Fruit fly (Drosophila melanogaster) whole organism, wandering third instar larva: ENCODE data around the gene TwdlJ.

Source experiments
- Abd-B ChIP-seq: fragments of >200 bp; optimal IDR thresholded peaks from 2 replicates; lab custom pipeline; 2017; ENCODE audit warnings: missing biosample characterization, missing genetic modification characterization
- CG32264 ChIP-seq: fragments of 200-800 bp; sonication (Bioruptor generic); optimal IDR thresholded peaks from 2 replicates; lab custom pipeline; 2016; ENCODE audit warnings: missing biosample characterization, missing genetic modification characterization
- CG9705 ChIP-seq: fragments of 200-800 bp; sonication (Bioruptor generic); optimal IDR thresholded peaks from 2 replicates; lab custom pipeline; 2018; ENCODE audit warnings: missing biosample characterization, mild to moderate bottlenecking, missing genetic modification characterization
- Dfd ChIP-seq: fragments of >200 bp; optimal IDR thresholded peaks from 2 replicates; lab custom pipeline; 2017; ENCODE audit warnings: missing biosample characterization, missing genetic modification characterization
- Dif ChIP-seq: fragments of 200-275, 200-300 bp; sonication (Bioruptor generic); optimal IDR thresholded peaks from 2 replicates; lab custom pipeline; 2018; ENCODE audit warnings: missing biosample characterization, missing genetic modification characterization; ENCODE audit not compliant: partially characterized antibody
- GATAd ChIP-seq: sonication (Bioruptor generic); optimal IDR thresholded peaks from 2 replicates; lab custom pipeline; 2016; ENCODE audit warnings: missing biosample characterization, missing genetic modification characterization
- HLH106 ChIP-seq: fragments of 200-800 bp; optimal IDR thresholded peaks from 3 replicates; lab custom pipeline; 2019; ENCODE audit warnings: missing biosample characterization, mild to moderate bottlenecking, missing genetic modification characterization, moderate library complexity
- Hnf4 ChIP-seq: fragments of 200-800 bp; sonication (Bioruptor generic); optimal IDR thresholded peaks from 2 replicates; lab custom pipeline; 2016; ENCODE audit warnings: missing biosample characterization, mild to moderate bottlenecking, missing genetic modification characterization
- Hr78 ChIP-seq: fragments of >200 bp; optimal IDR thresholded peaks from 2 replicates; lab custom pipeline; 2017; ENCODE audit warnings: missing biosample characterization, missing genetic modification characterization
- Hr83 ChIP-seq: fragments of 200-300 bp; sonication (Bioruptor generic); optimal IDR thresholded peaks from 2 replicates; lab custom pipeline; 2016; ENCODE audit warnings: missing biosample characterization, mild to moderate bottlenecking, missing genetic modification characterization, moderate library complexity; ENCODE audit not compliant: poor library complexity, severe bottlenecking
- Jra ChIP-seq: sonication (Bioruptor generic); optimal IDR thresholded peaks from 2 replicates; lab custom pipeline; 2016; ENCODE audit warnings: missing biosample characterization, missing genetic modification characterization
- Mio ChIP-seq: sonication (Bioruptor generic); optimal IDR thresholded peaks from 2 replicates; lab custom pipeline; 2016; ENCODE audit warnings: missing biosample characterization, missing genetic modification characterization
- Myc ChIP-seq: fragments of >200 bp; optimal IDR thresholded peaks from 2 replicates; lab custom pipeline; 2017
- N ChIP-seq: fragments of >200 bp; optimal IDR thresholded peaks from 2 replicates; lab custom pipeline; 2018; ENCODE audit warnings: missing biosample characterization, missing external identifiers, missing genetic modification characterization
- OdsH ChIP-seq: fragments of 200-800 bp; sonication (Bioruptor generic); optimal IDR thresholded peaks from 2 replicates; lab custom pipeline; 2016; ENCODE audit warnings: missing biosample characterization, mild to moderate bottlenecking, missing genetic modification characterization
- Rel ChIP-seq, 2 experiments: fragments of 200-800 bp; sonication (Bioruptor generic) in 1 of 2; optimal IDR thresholded peaks; 2 replicates in 1 of 2; 3 replicates in 1 of 2; lab custom pipeline; 2016 to 2019; ENCODE audit warnings: mild to moderate bottlenecking in 2 of 2, missing biosample characterization in 2 of 2, missing genetic modification characterization in 2 of 2, moderate library complexity in 1 of 2
- Sp1 ChIP-seq: fragments of 200-800 bp; sonication (Bioruptor generic); optimal IDR thresholded peaks from 3 replicates; lab custom pipeline; 2019; ENCODE audit warnings: missing biosample characterization, mild to moderate bottlenecking, missing genetic modification characterization, moderate library complexity
- Vsx2 ChIP-seq: fragments of 200-300, 225-300 bp; sonication (Bioruptor generic); optimal IDR thresholded peaks from 2 replicates; lab custom pipeline; 2018; ENCODE audit warnings: missing biosample characterization, missing genetic modification characterization; ENCODE audit not compliant: partially characterized antibody
- br ChIP-seq: fragments of 200-800 bp; sonication (Bioruptor generic); optimal IDR thresholded peaks from 2 replicates; lab custom pipeline; 2016; ENCODE audit warnings: missing biosample characterization, missing genetic modification characterization
- brk ChIP-seq: fragments of 200-800 bp; sonication (Bioruptor generic); optimal IDR thresholded peaks from 2 replicates; lab custom pipeline; 2016; ENCODE audit warnings: missing biosample characterization, mild to moderate bottlenecking, missing genetic modification characterization
- dl ChIP-seq, 2 experiments: fragments of 175-275, 200-275 bp in 1 of 2; fragments of 200-275 bp in 1 of 2; sonication (Bioruptor generic); optimal IDR thresholded peaks; lab custom pipeline; 2018; ENCODE audit warnings: mild to moderate bottlenecking in 2 of 2, missing biosample characterization in 2 of 2, missing genetic modification characterization in 2 of 2, moderate library complexity in 2 of 2; ENCODE audit not compliant: partially characterized antibody in 2 of 2, insufficient read depth in 1 of 2
- dmrt93B ChIP-seq: fragments of 200-800 bp; sonication (Bioruptor generic); optimal IDR thresholded peaks from 2 replicates; lab custom pipeline; 2018; ENCODE audit warnings: missing biosample characterization, mild to moderate bottlenecking, missing genetic modification characterization
- dsf ChIP-seq: sonication (Bioruptor generic); optimal IDR thresholded peaks from 2 replicates; lab custom pipeline; 2016; ENCODE audit warnings: missing biosample characterization, missing genetic modification characterization, borderline replicate concordance
- ey ChIP-seq: fragments of 200-800 bp; sonication (Bioruptor generic); optimal IDR thresholded peaks from 2 replicates; lab custom pipeline; 2016; ENCODE audit warnings: missing biosample characterization, missing genetic modification characterization
- foxo ChIP-seq, 2 experiments: fragments of 200-800 bp; sonication (Bioruptor generic); optimal IDR thresholded peaks; 2 replicates in 1 of 2; 3 replicates in 1 of 2; lab custom pipeline; 2016 to 2017; ENCODE audit warnings: missing biosample characterization in 2 of 2, missing genetic modification characterization in 2 of 2
- fru ChIP-seq: fragments of 200-800 bp; sonication (Bioruptor generic); optimal IDR thresholded peaks from 3 replicates; lab custom pipeline; 2016; ENCODE audit warnings: missing biosample characterization, mild to moderate bottlenecking, missing genetic modification characterization
- h ChIP-seq: fragments of 200-800 bp; sonication (Bioruptor generic); optimal IDR thresholded peaks from 3 replicates; lab custom pipeline; 2016; ENCODE audit warnings: missing biosample characterization, mild to moderate bottlenecking, missing genetic modification characterization
- jim ChIP-seq: fragments of 175-275, 200-325 bp; sonication (Bioruptor generic); optimal IDR thresholded peaks from 2 replicates; lab custom pipeline; 2016; ENCODE audit warnings: missing biosample characterization, mild to moderate bottlenecking, missing genetic modification characterization
- lola ChIP-seq: fragments of >200 bp; optimal IDR thresholded peaks from 2 replicates; lab custom pipeline; 2017; ENCODE audit warnings: missing biosample characterization, missing genetic modification characterization
- pan ChIP-seq: fragments of >200 bp; optimal IDR thresholded peaks from 2 replicates; lab custom pipeline; 2017
- psq ChIP-seq: fragments of 200-800 bp; sonication (Bioruptor generic); optimal IDR thresholded peaks from 3 replicates; lab custom pipeline; 2017; ENCODE audit warnings: missing biosample characterization, mild to moderate bottlenecking, missing genetic modification characterization, moderate library complexity
- rgr ChIP-seq: fragments of 200-800 bp; sonication (Bioruptor generic); optimal IDR thresholded peaks from 3 replicates; lab custom pipeline; 2016; ENCODE audit warnings: missing biosample characterization, mild to moderate bottlenecking, missing genetic modification characterization
- sage ChIP-seq: fragments of 200-800 bp; sonication (Bioruptor generic); optimal IDR thresholded peaks from 2 replicates; lab custom pipeline; 2016; ENCODE audit warnings: missing biosample characterization, mild to moderate bottlenecking, missing genetic modification characterization
- sv ChIP-seq: fragments of 200-800 bp; sonication (Bioruptor generic); optimal IDR thresholded peaks from 3 replicates; lab custom pipeline; 2016; ENCODE audit warnings: missing biosample characterization, missing genetic modification characterization
- tai ChIP-seq: sonication (Bioruptor generic); optimal IDR thresholded peaks from 2 replicates; lab custom pipeline; 2016; ENCODE audit warnings: missing biosample characterization, missing genetic modification characterization
- usp ChIP-seq: fragments of >200 bp; optimal IDR thresholded peaks from 2 replicates; lab custom pipeline; 2017; ENCODE audit warnings: missing biosample characterization, missing genetic modification characterization
- woc ChIP-seq: sonication (Bioruptor generic); optimal IDR thresholded peaks from 2 replicates; lab custom pipeline; 2016; ENCODE audit warnings: missing biosample characterization, mild to moderate bottlenecking, missing genetic modification characterization

Gene TwdlJ

DNA sequence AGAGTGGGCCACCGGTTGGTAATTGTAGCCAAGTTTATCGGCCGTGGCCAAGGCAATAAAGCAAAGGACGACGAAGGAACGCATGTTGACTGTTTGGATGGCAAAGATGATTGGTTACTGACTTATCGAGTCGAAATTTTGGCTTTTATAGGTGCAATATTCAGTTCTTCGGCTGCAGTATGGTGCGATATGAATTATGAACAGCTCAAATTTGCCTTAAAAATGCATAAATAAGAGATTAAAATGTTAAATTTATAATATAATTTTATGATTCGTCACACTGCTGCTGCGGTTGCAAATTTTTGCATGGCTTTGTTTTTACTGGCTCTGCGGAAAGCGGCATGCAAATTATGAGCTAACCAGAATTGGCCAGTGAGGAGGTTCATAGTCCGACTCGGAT lies 1.1 kb upstream of the TwdlJ start, which contains the start of gene TwdlK:
Gene TwdlK, minus strand, starts transcription at position 101 of the 400 bp plus-strand sequence.
- TF ChIP-seq h (GFP tag; lab: Kevin White, UChicago): no peak
- TF ChIP-seq jim (GFP tag; lab: Kevin White, UChicago): no peak
- TF ChIP-seq ey: no peak
- no peak for TF ChIP-seq dsf (GFP tag; lab: Kevin White, UChicago)
- TF ChIP-seq Dif (GFP tag; lab: Kevin White, UChicago): no peak
- no peak for TF ChIP-seq CG9705 (GFP tag; lab: Kevin White, UChicago)
- TF ChIP-seq Hr78 (GFP tag; lab: Kevin White, UChicago): no peak
- TF ChIP-seq Vsx2 (GFP tag; lab: Kevin White, UChicago): no peak
- TF ChIP-seq HLH106 (tag; lab: Kevin White, UChicago): no peak
- no peak for TF ChIP-seq Rel (GFP tag; optimal IDR thresholded peaks at IDR 0.05; lab: Kevin White, UChicago)
- TF ChIP-seq Rel (tag; optimal IDR thresholded peaks at IDR 0.05; lab: Kevin White, UChicago): no peak
- TF ChIP-seq fru (GFP tag; lab: Kevin White, UChicago): no peak
- no peak for TF ChIP-seq N
- TF ChIP-seq Hr83 (GFP tag; lab: Kevin White, UChicago): no peak
- TF ChIP-seq GATAd: no peak
- no peak for TF ChIP-seq sv (GFP tag; lab: Kevin White, UChicago)
- no peak for TF ChIP-seq Myc
- TF ChIP-seq tai: no peak

DNA sequence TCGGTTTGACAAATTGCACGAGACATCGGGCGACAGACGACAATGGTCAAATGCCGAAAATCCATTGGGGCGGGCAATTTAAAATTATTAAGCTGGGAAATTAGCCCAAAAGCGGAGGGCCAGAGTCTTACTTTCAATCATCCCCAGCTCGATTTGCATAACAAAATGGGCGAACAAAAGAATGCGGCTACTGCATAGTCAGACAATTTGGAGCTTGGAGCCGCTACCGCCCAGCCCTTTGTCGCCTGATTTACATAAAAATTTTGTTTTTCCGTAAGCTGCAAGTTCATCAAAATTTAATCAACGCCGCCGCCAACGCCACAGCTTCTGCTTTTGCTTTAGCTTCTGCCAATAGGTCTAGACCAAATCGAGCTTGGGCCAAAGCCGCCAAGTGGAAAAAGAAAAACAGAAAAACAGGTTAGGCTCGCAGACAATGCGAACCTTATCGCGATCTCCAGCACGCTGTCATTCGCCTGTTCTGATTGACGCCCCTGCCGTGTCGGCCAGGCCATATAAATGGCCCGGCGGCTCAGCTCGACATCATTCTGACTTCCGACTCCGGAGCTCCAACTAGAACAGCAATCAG lies 1.7 kb downstream of the TwdlJ start, which contains the start of gene TwdlN:
Gene TwdlN, plus strand, starts transcription at position 536 of the 586 bp plus-strand sequence.
- TF ChIP-seq dmrt93B (no peak), ey (no peak), Hr83 (GFP tag; lab: Kevin White, UChicago) (no peak), brk (GFP tag; lab: Kevin White, UChicago) (no peak), N (no peak), sage (GFP tag; lab: Kevin White, UChicago) (no peak), Abd-B (GFP tag; lab: Kevin White, UChicago) (no peak), dl (GFP tag; optimal IDR thresholded peaks at IDR 0.05; lab: Kevin White, UChicago; ENCODE audit: insufficient read depth in 1 of 2, partially characterized antibody in 2 of 2) (no peak), Dfd (GFP tag; lab: Kevin White, UChicago) (no peak), OdsH (GFP tag; lab: Kevin White, UChicago) (no peak), rgr (GFP tag; lab: Kevin White, UChicago) (no peak), CG32264 (GFP tag; lab: Kevin White, UChicago) (no peak), pan (lab: Kevin White, UChicago) (no peak)
- TF ChIP-seq, all 38 proteins: peak for 0

DNA sequence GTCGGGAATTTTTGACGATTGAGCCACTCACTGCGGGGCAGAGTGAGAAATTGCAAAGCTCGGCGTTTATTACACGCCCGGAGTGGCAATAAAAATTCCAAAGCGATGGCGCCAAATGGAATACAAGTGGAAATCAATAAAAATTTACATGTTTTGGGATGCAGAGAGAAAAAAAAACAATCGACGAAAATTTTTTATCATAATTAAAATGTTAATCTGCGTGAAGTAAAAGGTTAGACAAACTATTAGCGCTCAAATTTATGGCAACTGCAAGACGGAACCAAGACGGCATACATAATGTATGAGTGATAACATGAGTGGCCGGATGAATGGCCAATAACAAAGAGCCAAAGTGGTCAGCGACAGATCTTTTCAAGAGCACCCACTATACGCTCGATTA lies 3.3 kb downstream of the TwdlJ start:
- TF ChIP-seq OdsH (GFP tag; lab: Kevin White, UChicago) (no peak), foxo (GFP tag; optimal IDR thresholded peaks at IDR 0.05; lab: Kevin White, UChicago) (no peak), Sp1 (GFP tag; lab: Kevin White, UChicago) (no peak), dmrt93B (no peak), sage (GFP tag; lab: Kevin White, UChicago) (no peak), h (GFP tag; lab: Kevin White, UChicago) (no peak), Mio (no peak), br (GFP tag; lab: Kevin White, UChicago) (no peak)

DNA sequence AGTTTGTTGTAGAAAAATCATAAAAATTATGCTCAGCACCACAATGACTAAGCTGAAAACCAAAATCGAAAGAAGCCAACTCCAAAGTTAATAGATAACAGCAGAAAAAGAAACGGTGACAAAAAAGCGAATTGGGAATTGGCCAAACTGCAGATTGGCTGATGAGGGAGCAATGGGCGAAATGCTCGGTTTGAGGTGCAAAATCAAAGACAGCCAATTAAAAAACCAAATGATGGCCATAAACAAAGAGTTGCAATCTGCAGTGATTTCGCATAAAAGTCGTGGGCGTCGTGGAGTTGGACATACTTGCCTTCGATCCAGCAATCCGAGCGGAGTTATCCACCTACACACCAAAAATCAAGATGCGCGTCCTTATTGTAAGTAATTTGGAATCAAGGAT lies 3.7 kb downstream of the TwdlJ start, which contains the start of gene TwdlH:
Gene TwdlH, plus strand, starts transcription at position 301 of the 400 bp plus-strand sequence.
- no peak for TF ChIP-seq sage (GFP tag; lab: Kevin White, UChicago)
- TF ChIP-seq usp (GFP tag; lab: Kevin White, UChicago): no peak

DNA sequence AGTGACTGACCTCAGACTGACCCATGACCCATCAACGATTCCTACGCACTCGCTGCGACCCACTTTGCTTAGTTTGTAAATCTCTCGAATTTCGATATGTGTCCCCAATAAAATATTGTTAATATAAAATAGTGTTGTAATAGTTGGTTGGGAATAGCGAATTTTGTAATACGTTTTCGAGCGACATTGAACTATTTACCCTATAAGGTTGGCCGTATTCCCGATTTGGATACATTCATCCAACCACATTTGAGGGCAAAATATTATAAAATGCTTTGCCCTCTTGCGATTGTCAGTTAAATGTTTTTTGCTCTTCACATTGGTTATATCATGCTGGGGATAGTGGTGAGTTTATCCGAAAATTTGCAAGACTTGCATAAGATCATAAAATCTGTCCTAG lies 4.9 kb downstream of the TwdlJ start, which contains the start of gene TwdlR:
Gene TwdlR, plus strand, starts transcription at position 301 of the 400 bp plus-strand sequence.
- TF ChIP-seq dsf (GFP tag; lab: Kevin White, UChicago) (no peak), Hr83 (GFP tag; lab: Kevin White, UChicago) (no peak), lola (GFP tag; lab: Kevin White, UChicago) (no peak), sv (GFP tag; lab: Kevin White, UChicago) (no peak), dmrt93B (no peak), jim (GFP tag; lab: Kevin White, UChicago) (no peak), psq (no peak), usp (GFP tag; lab: Kevin White, UChicago) (no peak), foxo (GFP tag; optimal IDR thresholded peaks at IDR 0.05; lab: Kevin White, UChicago) (no peak), Hnf4 (GFP tag; lab: Kevin White, UChicago) (no peak), Dfd (GFP tag; lab: Kevin White, UChicago) (no peak), woc (GFP tag; lab: Kevin White, UChicago) (no peak), HLH106 (tag; lab: Kevin White, UChicago) (no peak), Dif (GFP tag; lab: Kevin White, UChicago) (no peak), Jra (GFP tag; lab: Kevin White, UChicago) (no peak), N (no peak), Myc (no peak), OdsH (GFP tag; lab: Kevin White, UChicago) (no peak)
